Fruit fly (Drosophila melanogaster) whole organism, embryonic: ENCODE measurements around the gene Fbxl4.

Source experiments
- CG10565 ChIP-seq: fragments of 200-800 bp; sonication (Bioruptor generic); optimal IDR thresholded peaks from 3 replicates; lab custom pipeline; 2016; ENCODE audit warnings: missing biosample characterization, mild to moderate bottlenecking, missing genetic modification characterization
- CG10654 ChIP-seq: fragments of 200-800 bp; sonication (Bioruptor generic); optimal IDR thresholded peaks from 2 replicates; lab custom pipeline; 2016; ENCODE audit warnings: missing biosample characterization, missing genetic modification characterization
- CG11085 ChIP-seq: fragments of 200-800 bp; sonication (Bioruptor generic); IDR thresholded peaks from 2 replicates; pipeline ENCODE4 v1.3.6; 2022; ENCODE audit warnings: missing biosample characterization, missing genetic modification characterization
- CG11398 ChIP-seq: fragments of 200-800 bp; sonication (Bioruptor generic); optimal IDR thresholded peaks from 2 replicates; lab custom pipeline; 2016; ENCODE audit warnings: missing biosample characterization, missing genetic modification characterization
- CG1233 ChIP-seq: fragments of 200-800 bp; sonication (Bioruptor generic); optimal IDR thresholded peaks from 4 replicates; lab custom pipeline; 2018; ENCODE audit warnings: missing biosample characterization, mild to moderate bottlenecking, missing genetic modification characterization
- CG13424 ChIP-seq: fragments of 200-800 bp; sonication (Bioruptor generic); optimal IDR thresholded peaks from 2 replicates; lab custom pipeline; 2019; ENCODE audit warnings: missing biosample characterization, mild to moderate bottlenecking, missing genetic modification characterization, moderate library complexity
- CG1602 ChIP-seq: fragments of 200-800 bp; sonication (Bioruptor generic); optimal IDR thresholded peaks from 3 replicates; lab custom pipeline; 2016; ENCODE audit warnings: missing biosample characterization, missing genetic modification characterization
- CG17359 ChIP-seq: fragments of 200-800 bp; sonication (Bioruptor generic); optimal IDR thresholded peaks from 3 replicates; lab custom pipeline; 2018; ENCODE audit warnings: missing biosample characterization, mild to moderate bottlenecking, missing genetic modification characterization, moderate library complexity
- CG2199 ChIP-seq: fragments of 200-800 bp; sonication (Bioruptor generic); IDR thresholded peaks from 3 replicates; pipeline ENCODE4 v1.3.6; 2022; ENCODE audit warnings: missing biosample characterization, missing genetic modification characterization
- CG2712 ChIP-seq: fragments of 200-800 bp; optimal IDR thresholded peaks from 3 replicates; lab custom pipeline; 2019; ENCODE audit warnings: missing biosample characterization, mild to moderate bottlenecking, missing genetic modification characterization, moderate library complexity
- CG30431 ChIP-seq: fragments of 200-800 bp; sonication (Bioruptor generic); optimal IDR thresholded peaks from 2 replicates; lab custom pipeline; 2017; ENCODE audit warnings: missing biosample characterization, missing genetic modification characterization
- CG31441 ChIP-seq: fragments of 200-800 bp; sonication (Bioruptor generic); IDR thresholded peaks from 2 replicates; pipeline ENCODE4 v1.3.6; 2022; ENCODE audit warnings: missing biosample characterization, missing genetic modification characterization
- CG32772 ChIP-seq: fragments of 200-800 bp; sonication (Bioruptor generic); IDR thresholded peaks from 2 replicates; pipeline ENCODE4 v1.3.6; 2022; ENCODE audit warnings: missing biosample characterization, missing genetic modification characterization
- CG3838 ChIP-seq: fragments of 200-800 bp; sonication (Bioruptor generic); optimal IDR thresholded peaks from 3 replicates; lab custom pipeline; 2016; ENCODE audit warnings: missing biosample characterization, missing genetic modification characterization
- CG5953 ChIP-seq: fragments of 200-800 bp; sonication (Bioruptor generic); IDR thresholded peaks from 2 replicates; pipeline ENCODE4 v1.3.6; 2022; ENCODE audit warnings: missing biosample characterization, missing genetic modification characterization
- CG6765 ChIP-seq: fragments of 200-800 bp; sonication (Bioruptor generic); optimal IDR thresholded peaks from 3 replicates; lab custom pipeline; 2017; ENCODE audit warnings: missing biosample characterization, mild to moderate bottlenecking, missing genetic modification characterization
- CG6791 ChIP-seq: fragments of 200-800 bp; sonication (Bioruptor generic); IDR thresholded peaks from 3 replicates; pipeline ENCODE4 v1.3.6; 2022; ENCODE audit warnings: missing biosample characterization, missing genetic modification characterization; ENCODE audit not compliant: partially characterized antibody
- CG7372 ChIP-seq: fragments of 200-800 bp; sonication (Bioruptor generic); IDR thresholded peaks from 2 replicates; pipeline ENCODE4 v1.3.6; 2022; ENCODE audit warnings: missing biosample characterization, missing genetic modification characterization
- CG7556 ChIP-seq: fragments of 200-800 bp; sonication (Bioruptor generic); optimal IDR thresholded peaks from 2 replicates; lab custom pipeline; 2017; ENCODE audit warnings: missing biosample characterization, mild to moderate bottlenecking, missing genetic modification characterization
- CG8944 ChIP-seq: fragments of 200-800 bp; sonication (Bioruptor generic); optimal IDR thresholded peaks from 3 replicates; lab custom pipeline; 2016; ENCODE audit warnings: missing biosample characterization, missing genetic modification characterization
- CG9437 ChIP-seq: fragments of 200-800 bp; sonication (Bioruptor generic); optimal IDR thresholded peaks from 2 replicates; lab custom pipeline; 2018; ENCODE audit warnings: missing biosample characterization, mild to moderate bottlenecking, missing genetic modification characterization
- CG9817 ChIP-seq: fragments of 200-800 bp; sonication (Bioruptor generic); optimal IDR thresholded peaks from 2 replicates; lab custom pipeline; 2018; ENCODE audit warnings: missing biosample characterization, mild to moderate bottlenecking, missing genetic modification characterization, moderate library complexity
- CTCF ChIP-seq: fragments of 200-800 bp; sonication (Bioruptor generic); optimal IDR thresholded peaks from 2 replicates; lab custom pipeline; 2017; ENCODE audit warnings: missing biosample characterization, mild to moderate bottlenecking, missing genetic modification characterization, moderate library complexity
- Gsc ChIP-seq: fragments of 200-800 bp; sonication (Bioruptor generic); IDR thresholded peaks from 2 replicates; pipeline ENCODE4 v1.3.6; 2022; ENCODE audit warnings: missing biosample characterization, missing genetic modification characterization
- HmgZ ChIP-seq: fragments of 200-800 bp; sonication (Bioruptor generic); optimal IDR thresholded peaks from 2 replicates; lab custom pipeline; 2018; ENCODE audit warnings: missing biosample characterization, mild to moderate bottlenecking, missing genetic modification characterization
- Jarid2 ChIP-seq: fragments of 200-800 bp; sonication (Bioruptor generic); optimal IDR thresholded peaks from 3 replicates; lab custom pipeline; 2017; ENCODE audit warnings: mild to moderate bottlenecking, missing biosample characterization, missing genetic modification reagents, missing genetic modification characterization
- Kr ChIP-seq: fragments of 200-800 bp; sonication (Bioruptor generic); optimal IDR thresholded peaks from 2 replicates; lab custom pipeline; 2017; ENCODE audit warnings: missing biosample characterization, mild to moderate bottlenecking, missing genetic modification characterization
- Lhr ChIP-seq: fragments of 200-800 bp; sonication (Bioruptor generic); optimal IDR thresholded peaks from 3 replicates; lab custom pipeline; 2017; ENCODE audit warnings: mild to moderate bottlenecking, missing biosample characterization, missing genetic modification reagents, missing genetic modification characterization
- Sox100B ChIP-seq: fragments of 200-800 bp; sonication (Bioruptor generic); optimal IDR thresholded peaks from 3 replicates; lab custom pipeline; 2018; ENCODE audit warnings: missing biosample characterization, mild to moderate bottlenecking, missing genetic modification characterization
- TFAM ChIP-seq: fragments of 200-800 bp; sonication (Bioruptor generic); optimal IDR thresholded peaks from 2 replicates; lab custom pipeline; 2017; ENCODE audit warnings: missing biosample characterization, missing genetic modification characterization, inconsistent platforms
- Usf ChIP-seq: fragments of 200-800 bp; sonication (Bioruptor generic); optimal IDR thresholded peaks from 2 replicates; lab custom pipeline; 2017; ENCODE audit warnings: missing genotype, missing biosample characterization, missing genetic modification characterization
- az2 ChIP-seq: fragments of 200-800 bp; sonication (Bioruptor generic); optimal IDR thresholded peaks from 3 replicates; lab custom pipeline; 2016; ENCODE audit warnings: missing biosample characterization, missing genetic modification characterization
- bigmax ChIP-seq: fragments of 200-800 bp; sonication (Bioruptor generic); optimal IDR thresholded peaks from 2 replicates; lab custom pipeline; 2018; ENCODE audit warnings: missing biosample characterization, mild to moderate bottlenecking, missing genetic modification characterization
- chif ChIP-seq, 2 experiments: fragments of 200-800 bp; sonication (Bioruptor generic); optimal IDR thresholded peaks; 3 replicates each; lab custom pipeline; 2016; ENCODE audit warnings: missing biosample characterization in 2 of 2, missing genetic modification characterization in 2 of 2
- dan ChIP-seq: fragments of 200-800 bp; sonication (Bioruptor generic); IDR thresholded peaks from 2 replicates; pipeline ENCODE4 v1.3.6; 2022; ENCODE audit warnings: missing biosample characterization, missing genetic modification characterization
- en ChIP-seq: fragments of 200-800 bp; sonication (Bioruptor generic); optimal IDR thresholded peaks from 2 replicates; lab custom pipeline; 2016; ENCODE audit warnings: missing biosample characterization, missing genetic modification characterization
- gcm ChIP-seq: fragments of 200-800 bp; sonication (Bioruptor generic); optimal IDR thresholded peaks from 2 replicates; lab custom pipeline; 2019; ENCODE audit warnings: missing biosample characterization, mild to moderate bottlenecking, missing genetic modification characterization, moderate library complexity
- gcm2 ChIP-seq: fragments of 200-800 bp; sonication (Bioruptor generic); optimal IDR thresholded peaks from 2 replicates; lab custom pipeline; 2016; ENCODE audit warnings: missing biosample characterization, missing genetic modification characterization
- gro ChIP-seq: fragments of 200-800 bp; sonication (Bioruptor generic); optimal IDR thresholded peaks from 2 replicates; lab custom pipeline; 2016; ENCODE audit warnings: missing biosample characterization, missing genetic modification characterization
- her ChIP-seq: fragments of 200-800 bp; sonication (Bioruptor generic); optimal IDR thresholded peaks from 2 replicates; lab custom pipeline; 2016; ENCODE audit warnings: missing biosample characterization, missing genetic modification characterization
- hth ChIP-seq: fragments of >200 bp; optimal IDR thresholded peaks from 2 replicates; lab custom pipeline; 2017; ENCODE audit warnings: inconsistent platforms
- ind ChIP-seq: fragments of 200-800 bp; sonication (Bioruptor generic); optimal IDR thresholded peaks from 3 replicates; lab custom pipeline; 2016; ENCODE audit warnings: missing biosample characterization, missing genetic modification characterization
- pfk ChIP-seq: fragments of 200-800 bp; sonication (Bioruptor generic); optimal IDR thresholded peaks from 2 replicates; lab custom pipeline; 2018; ENCODE audit warnings: missing biosample characterization, mild to moderate bottlenecking, missing genetic modification characterization, moderate library complexity
- schlank ChIP-seq: fragments of 200-800 bp; sonication (Bioruptor generic); optimal IDR thresholded peaks from 2 replicates; lab custom pipeline; 2018; ENCODE audit warnings: missing biosample characterization, mild to moderate bottlenecking, missing genetic modification characterization
- sima ChIP-seq: fragments of 200-800 bp; sonication (Bioruptor generic); optimal IDR thresholded peaks from 2 replicates; lab custom pipeline; 2016; ENCODE audit warnings: missing biosample characterization, missing genetic modification characterization
- slp2 ChIP-seq: fragments of 200-800 bp; sonication (Bioruptor generic); optimal IDR thresholded peaks from 2 replicates; lab custom pipeline; 2016; ENCODE audit warnings: missing biosample characterization, missing genetic modification characterization
- sr ChIP-seq: fragments of 200-800 bp; sonication (Bioruptor generic); IDR thresholded peaks from 3 replicates; pipeline ENCODE4 v1.3.6; 2022; ENCODE audit warnings: missing biosample characterization, missing genetic modification characterization
- tgo ChIP-seq: fragments of 200-800 bp; sonication (Bioruptor generic); IDR thresholded peaks from 3 replicates; pipeline ENCODE4 v1.3.6; 2022; ENCODE audit warnings: missing biosample characterization, missing genetic modification characterization
- tll ChIP-seq, 2 experiments: fragments of 200-800 bp in 1 of 2; fragments of >200 bp in 1 of 2; sonication (Bioruptor generic) in 1 of 2; optimal IDR thresholded peaks; 2 replicates each; lab custom pipeline; 2017 to 2019; ENCODE audit warnings: missing biosample characterization in 2 of 2, missing genetic modification characterization in 2 of 2, mild to moderate bottlenecking in 1 of 2, moderate library complexity in 1 of 2
- wek ChIP-seq: fragments of 200-800 bp; sonication (Bioruptor generic); optimal IDR thresholded peaks from 3 replicates; lab custom pipeline; 2018; ENCODE audit warnings: missing biosample characterization, mild to moderate bottlenecking, missing genetic modification characterization, moderate library complexity

Fbxl4 gene

DNA sequence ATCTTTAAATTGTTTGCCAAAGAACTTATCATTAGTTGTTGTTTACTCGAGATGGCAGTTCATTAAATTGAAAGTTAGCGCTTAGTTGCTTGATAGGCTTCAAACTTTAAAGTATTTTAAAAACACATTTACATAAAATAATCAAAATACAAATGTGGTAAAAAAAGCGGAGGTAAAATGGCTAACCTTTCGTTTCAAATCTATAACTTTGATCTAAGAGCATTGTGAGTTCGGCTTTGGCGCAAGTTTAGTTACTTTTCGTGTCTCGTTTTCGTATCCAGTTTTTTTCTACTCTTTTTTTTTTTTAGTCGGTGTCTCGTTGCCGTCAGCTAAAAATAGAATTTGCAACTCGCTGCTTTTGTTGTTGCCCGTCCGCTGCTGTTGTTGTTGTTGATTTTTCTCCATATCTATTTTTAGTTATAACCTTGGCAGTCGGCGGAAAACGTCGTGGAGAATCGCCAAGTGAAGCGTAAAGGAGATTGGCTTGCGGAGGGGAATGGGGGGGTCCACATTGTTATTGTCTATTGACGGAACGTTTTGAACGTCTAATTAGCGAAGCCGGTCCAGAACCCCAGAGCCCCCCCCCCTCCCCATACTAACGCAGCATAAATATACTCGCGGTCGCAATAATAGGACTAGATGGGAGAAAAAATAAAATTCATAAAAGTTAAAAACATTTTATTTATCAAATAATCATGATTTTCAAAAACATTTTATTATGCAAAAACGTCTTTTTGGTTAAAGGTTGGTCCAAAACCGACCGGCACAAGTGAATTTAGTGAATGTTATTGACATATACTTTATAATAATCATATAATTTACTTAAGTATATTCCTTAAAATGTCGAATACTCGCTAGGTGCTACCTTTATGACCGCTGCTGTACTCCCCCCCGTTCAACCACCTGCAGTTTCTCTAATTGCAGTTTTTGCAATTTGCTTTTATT lies 22.9 kb downstream of the Fbxl4 start (continued):
- TF ChIP-seq CG17359 = peak; percentile 2
- no peak for TF ChIP-seq Gsc (GFP tag; lab: Robert Waterston, UW)
- TF ChIP-seq chif (GFP tag; optimal IDR thresholded peaks at IDR 0.05; lab: Kevin White, UChicago) = no peak
- no peak for TF ChIP-seq wek (GFP tag; lab: Kevin White, UChicago)
- peak; percentile 46 for TF ChIP-seq CG13424
- TF ChIP-seq CG6765 (GFP tag; lab: Kevin White, UChicago) = peak; percentile 50
- no peak for TF ChIP-seq pfk (GFP tag; lab: Kevin White, UChicago)
- peak; percentile 48; the same call in 1 of the 3 replicates for TF ChIP-seq tgo (GFP tag; lab: Robert Waterston, UW)
- peak; percentile 32; the same call in 1 of the 2 replicates for TF ChIP-seq CG31441
- TF ChIP-seq HmgZ (tag; lab: Kevin White, UChicago) = no peak
- no peak for TF ChIP-seq gcm (GFP tag; lab: Kevin White, UChicago)
- no peak for TF ChIP-seq CG6791 (GFP tag; lab: Robert Waterston, UW)
- TF ChIP-seq CG11085 = no peak
- TF ChIP-seq TFAM (GFP tag; lab: Kevin White, UChicago) = no peak
- TF ChIP-seq Jarid2 (GFP tag; lab: Kevin White, UChicago) = no peak
- TF ChIP-seq CG9817 = peak; percentile 56
- no peak for TF ChIP-seq slp2
- no peak for TF ChIP-seq Kr
- TF ChIP-seq CTCF (GFP tag; lab: Kevin White, UChicago) = no peak
- no peak for TF ChIP-seq CG32772 (GFP tag; lab: Robert Waterston, UW)
- no peak for TF ChIP-seq dan (GFP tag; lab: Robert Waterston, UW)
- no peak for TF ChIP-seq CG10565
- TF ChIP-seq CG8944 = no peak
- TF ChIP-seq CG3838 (GFP tag; lab: Kevin White, UChicago) = no peak
- peak; percentile 17 for TF ChIP-seq CG7556 (GFP tag; lab: Kevin White, UChicago)
- no peak for TF ChIP-seq CG1602 (GFP tag; lab: Kevin White, UChicago)
- no peak for TF ChIP-seq gcm2 (GFP tag; lab: Kevin White, UChicago)
- peak; percentile 24 for TF ChIP-seq ind (GFP tag; lab: Kevin White, UChicago)
- TF ChIP-seq en = no peak
- no peak for TF ChIP-seq CG30431
- no peak for TF ChIP-seq sima (GFP tag; lab: Kevin White, UChicago)
- TF ChIP-seq CG5953 = no peak
- TF ChIP-seq Usf (GFP tag; lab: Kevin White, UChicago) = no peak
- no peak for TF ChIP-seq bigmax (GFP tag; lab: Kevin White, UChicago)
- TF ChIP-seq hth (lab: Kevin White, UChicago) = no peak
- TF ChIP-seq Sox100B (GFP tag; lab: Kevin White, UChicago) = peak; percentile 35
- no peak for TF ChIP-seq gro (GFP tag; lab: Kevin White, UChicago)
- no peak for TF ChIP-seq CG2199 (GFP tag; lab: Robert Waterston, UW)
- no peak for TF ChIP-seq sr (GFP tag; lab: Robert Waterston, UW)
- no peak for TF ChIP-seq Lhr (GFP tag; lab: Kevin White, UChicago)
- no peak for TF ChIP-seq tll (GFP tag; optimal IDR thresholded peaks at IDR 0.05; lab: Kevin White, UChicago)
- no peak for TF ChIP-seq her (GFP tag; lab: Kevin White, UChicago)
- 0 out of 2 replicates have a peak, but pooled peaks have one; percentile 16 for TF ChIP-seq CG7372 (GFP tag; lab: Robert Waterston, UW)
- TF ChIP-seq CG11398 (GFP tag; lab: Kevin White, UChicago) = no peak
- no peak for TF ChIP-seq CG10654 (GFP tag; lab: Kevin White, UChicago)
- TF ChIP-seq CG2712 (tag; lab: Kevin White, UChicago) = peak; percentile 47
- TF ChIP-seq schlank = no peak
- peak; percentile 42 for TF ChIP-seq CG1233 (GFP tag; lab: Kevin White, UChicago)
- TF ChIP-seq CG9437 (GFP tag; lab: Kevin White, UChicago) = no peak
- no peak for TF ChIP-seq az2 (GFP tag; lab: Kevin White, UChicago)
